Fruit fly (Drosophila melanogaster): ENCODE results near the gene CG44815.

CG44815 gene

dm6 chrX:9456384-9456783 lies 10.4 kb upstream of the CG44815 start (continued):
- TF ChIP-seq CG11504 (tag; optimal IDR thresholded peaks at IDR 0.05) (peak; percentile 54), CG10565 (GFP tag; optimal IDR thresholded peaks at IDR 0.05) (no peak), Bgb (GFP tag; IDR thresholded peaks at IDR 0.05; ENCODE audit: partially characterized antibody) (no peak), ATbp (GFP tag; optimal IDR thresholded peaks at IDR 0.05) (no peak), CG8281 (tag; optimal IDR thresholded peaks at IDR 0.05) (no peak)

dm6 chrX:9440559-9440958 lies 5.5 kb downstream of the CG44815 start:
- TF ChIP-seq org-1 (GFP tag; optimal IDR thresholded peaks at IDR 0.05) (no peak), corto (GFP tag; optimal IDR thresholded peaks at IDR 0.05) (no peak), grau (tag; optimal IDR thresholded peaks at IDR 0.05) (peak; percentile 2), CG14014 (GFP tag; IDR thresholded peaks at IDR 0.05) (no peak), Ets65A (GFP tag) (peak; percentile 61), p53 (GFP tag; optimal IDR thresholded peaks at IDR 0.05) (no peak), odd (GFP tag; optimal IDR thresholded peaks at IDR 0.05) (no peak), crol (GFP tag; IDR thresholded peaks at IDR 0.05) (no peak), Hey (tag; optimal IDR thresholded peaks at IDR 0.05) (no peak), CG6175 (GFP tag; IDR thresholded peaks at IDR 0.05) (no peak), prd (optimal IDR thresholded peaks at IDR 0.05) (no peak), prd (GFP tag; IDR thresholded peaks at IDR 0.05) (0 out of 3 replicates have a peak, but pooled peaks have one; percentile 24), Drgx (GFP tag; IDR thresholded peaks at IDR 0.05) (peak; percentile 50; the same call in 1 of the 2 replicates), CG7928 (GFP tag; optimal IDR thresholded peaks at IDR 0.05) (no peak), row (GFP tag; IDR thresholded peaks at IDR 0.05) (0 out of 3 replicates have a peak, but pooled peaks have one; percentile 12), CG31365 (tag; optimal IDR thresholded peaks at IDR 0.05) (no peak), disco-r (GFP tag; optimal IDR thresholded peaks at IDR 0.05) (no peak), CG31224 (GFP tag; IDR thresholded peaks at IDR 0.05) (no peak), CG1647 (GFP tag; optimal IDR thresholded peaks at IDR 0.05) (no peak), CG32532 (GFP tag; IDR thresholded peaks at IDR 0.05) (no peak)

DNA sequence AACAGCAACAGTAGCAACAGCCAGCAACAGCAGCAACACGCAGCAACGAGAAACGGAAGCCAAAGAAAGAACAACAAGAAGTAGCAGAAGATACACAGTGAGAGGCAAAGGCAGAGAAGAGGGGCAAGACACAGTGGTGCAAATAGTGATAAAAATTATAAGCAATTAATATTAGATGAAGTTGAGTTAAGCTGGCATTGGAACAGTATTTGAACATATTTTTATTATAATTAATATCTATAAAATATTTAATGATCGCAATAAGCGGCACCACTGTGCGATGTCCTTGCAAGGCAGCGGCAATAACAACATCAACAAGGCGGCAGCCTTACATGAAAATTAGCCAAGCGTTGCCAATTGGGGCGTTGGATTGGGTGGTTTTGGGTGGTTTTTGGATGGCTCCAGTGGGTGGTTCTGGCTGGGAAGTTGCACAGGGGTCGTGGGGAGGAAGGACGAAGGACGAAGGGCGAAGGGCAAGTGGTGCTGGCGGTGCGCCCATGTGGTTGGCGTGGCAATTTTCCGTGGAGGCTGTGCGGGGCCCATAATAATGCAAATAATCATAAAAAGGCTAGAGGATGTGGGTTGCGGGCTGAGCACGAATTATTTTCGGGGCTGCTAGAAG lies 14.5 kb downstream of the CG44815 start:
- TF ChIP-seq CG32772 (GFP tag; IDR thresholded peaks at IDR 0.05) (peak; percentile 56), seq (GFP tag; IDR thresholded peaks at IDR 0.05) (0 out of 2 replicates have a peak, but pooled peaks have one; percentile 36), CG15269 (tag; optimal IDR thresholded peaks at IDR 0.05) (peak; percentile 59), tna (GFP tag; IDR thresholded peaks at IDR 0.05; ENCODE audit: partially characterized antibody) (no peak), ranshi (GFP tag; IDR thresholded peaks at IDR 0.05) (0 out of 2 replicates have a peak, but pooled peaks have one; percentile 34), sqz (GFP tag; optimal IDR thresholded peaks at IDR 0.05) (no peak), CG5953 (GFP tag; IDR thresholded peaks at IDR 0.05) (0 out of 2 replicates have a peak, but pooled peaks have one; percentile 28), HmgZ (tag; optimal IDR thresholded peaks at IDR 0.05) (no peak), CG9215 (GFP tag; IDR thresholded peaks at IDR 0.05) (peak; percentile 41; the same call in 1 of the 2 replicates), CG11456 (GFP tag; IDR thresholded peaks at IDR 0.05) (peak; percentile 65; the same call in 2 of the 3 replicates), ci (GFP tag; IDR thresholded peaks at IDR 0.05) (peak; percentile 60; the same call in 1 of the 3 replicates), btn (GFP tag; optimal IDR thresholded peaks at IDR 0.05) (no peak), so (GFP tag; IDR thresholded peaks at IDR 0.05) (0 out of 3 replicates have a peak, but pooled peaks have one; percentile 45), CG16779 (GFP tag; IDR thresholded peaks at IDR 0.05) (no peak), H2.0 (GFP tag; IDR thresholded peaks at IDR 0.05) (no peak), bsh (GFP tag; optimal IDR thresholded peaks at IDR 0.05) (no peak), ind (GFP tag; optimal IDR thresholded peaks at IDR 0.05) (peak; percentile 23), Adf1 (GFP tag; IDR thresholded peaks at IDR 0.05) (peak; percentile 24; the same call in 1 of the 2 replicates), CG14014 (GFP tag; IDR thresholded peaks at IDR 0.05) (peak; percentile 59; the same call in 1 of the 2 replicates), Meics (GFP tag; optimal IDR thresholded peaks at IDR 0.05) (peak; percentile 61), CG7839 (tag; optimal IDR thresholded peaks at IDR 0.05) (peak; percentile 53), CG11504 (tag; optimal IDR thresholded peaks at IDR 0.05) (peak; percentile 56), CG9932 (GFP tag; IDR thresholded peaks at IDR 0.05) (peak; percentile 54; the same call in 1 of the 2 replicates), CG7928 (GFP tag; optimal IDR thresholded peaks at IDR 0.05) (no peak), CG11398 (GFP tag; optimal IDR thresholded peaks at IDR 0.05) (no peak), HHEX (GFP tag; optimal IDR thresholded peaks at IDR 0.05) (peak; percentile 45), Hr39 (optimal IDR thresholded peaks at IDR 0.05) (no peak)
